Fruit fly (Drosophila melanogaster): ENCODE data around the gene CG3793.

The CG3793 gene

dm6 chr2L:15748261-15748553 lies 15.8 kb upstream of the CG3793 start:
- TF ChIP-seq h (optimal IDR thresholded peaks at IDR 0.05) = no peak

- TF ChIP-seq insv (optimal IDR thresholded peaks at IDR 0.05) (no peak), h (optimal IDR thresholded peaks at IDR 0.05) (no peak), psq (optimal IDR thresholded peaks at IDR 0.05) (no peak), Myc (optimal IDR thresholded peaks at IDR 0.05) (no peak), ttk (optimal IDR thresholded peaks at IDR 0.05) (no peak), Sin3A (optimal IDR thresholded peaks at IDR 0.05) (no peak)
Observed at dm6 chr2L:15749313-15749712, 14.7 kb upstream of the CG3793 start.

- TF ChIP-seq Myc (optimal IDR thresholded peaks at IDR 0.05) (no peak), psq (optimal IDR thresholded peaks at IDR 0.05) (no peak), insv (optimal IDR thresholded peaks at IDR 0.05) (no peak), h (optimal IDR thresholded peaks at IDR 0.05) (no peak), Sin3A (optimal IDR thresholded peaks at IDR 0.05) (no peak), ttk (optimal IDR thresholded peaks at IDR 0.05) (no peak)
Observed at dm6 chr2L:15750523-15751258, 13.3 kb upstream of the CG3793 start, which contains the start of gene ND-B17. Gene ND-B17 (minus strand): TSS chr2L:15751078.

dm6 chr2L:15751259-15751555 lies 12.8 kb upstream of the CG3793 start:
- no peak for TF ChIP-seq psq (optimal IDR thresholded peaks at IDR 0.05)
- no peak for TF ChIP-seq h (optimal IDR thresholded peaks at IDR 0.05)
- TF ChIP-seq ttk (optimal IDR thresholded peaks at IDR 0.05) = no peak
- no peak for TF ChIP-seq Myc (optimal IDR thresholded peaks at IDR 0.05)
- no peak for TF ChIP-seq insv (optimal IDR thresholded peaks at IDR 0.05)
- TF ChIP-seq Sin3A (optimal IDR thresholded peaks at IDR 0.05) = no peak

dm6 chr2L:15752096-15752495 lies 11.9 kb upstream of the CG3793 start, which contains the start of gene Mtr4:
Gene Mtr4 (plus strand): TSS chr2L:15752263.
- no peak for TF ChIP-seq insv (optimal IDR thresholded peaks at IDR 0.05)

- no peak for TF ChIP-seq Sin3A (optimal IDR thresholded peaks at IDR 0.05)
- TF ChIP-seq insv (optimal IDR thresholded peaks at IDR 0.05) = no peak
- no peak for TF ChIP-seq Myc (optimal IDR thresholded peaks at IDR 0.05)
- TF ChIP-seq psq (optimal IDR thresholded peaks at IDR 0.05) = no peak
- no peak for TF ChIP-seq ttk (optimal IDR thresholded peaks at IDR 0.05)
- TF ChIP-seq h (optimal IDR thresholded peaks at IDR 0.05) = no peak
Observed at dm6 chr2L:15760666-15761065, 3.4 kb upstream of the CG3793 start.

- TF ChIP-seq Sin3A (optimal IDR thresholded peaks at IDR 0.05) = no peak
- TF ChIP-seq Myc (optimal IDR thresholded peaks at IDR 0.05) = no peak
- no peak for TF ChIP-seq ttk (optimal IDR thresholded peaks at IDR 0.05)
- no peak for TF ChIP-seq psq (optimal IDR thresholded peaks at IDR 0.05)
- TF ChIP-seq insv (optimal IDR thresholded peaks at IDR 0.05) = no peak
- no peak for TF ChIP-seq h (optimal IDR thresholded peaks at IDR 0.05)
Observed at dm6 chr2L:15761409-15762407, 2.3 kb upstream of the CG3793 start.

dm6 chr2L:15762466-15762865 lies 1.6 kb upstream of the CG3793 start, which contains the start of gene Gli:
Gene Gli (minus strand): TSS chr2L:15762758.
- TF ChIP-seq ttk (optimal IDR thresholded peaks at IDR 0.05) (no peak), Myc (optimal IDR thresholded peaks at IDR 0.05) (no peak), psq (optimal IDR thresholded peaks at IDR 0.05) (no peak), h (optimal IDR thresholded peaks at IDR 0.05) (no peak), insv (optimal IDR thresholded peaks at IDR 0.05) (no peak), Sin3A (optimal IDR thresholded peaks at IDR 0.05) (no peak)

- TF ChIP-seq ttk (optimal IDR thresholded peaks at IDR 0.05) (no peak), psq (optimal IDR thresholded peaks at IDR 0.05) (no peak), insv (optimal IDR thresholded peaks at IDR 0.05) (no peak), h (optimal IDR thresholded peaks at IDR 0.05) (no peak), Sin3A (optimal IDR thresholded peaks at IDR 0.05) (no peak), Myc (optimal IDR thresholded peaks at IDR 0.05) (no peak)
Observed at dm6 chr2L:15763401-15763800, 619 bp upstream of the CG3793 start.

dm6 chr2L:15768097-15768496 lies 4.1 kb downstream of the CG3793 start, which contains the start of gene wek:
Gene wek (minus strand): TSS chr2L:15768349.
- TF ChIP-seq psq (optimal IDR thresholded peaks at IDR 0.05) (no peak), insv (optimal IDR thresholded peaks at IDR 0.05) (no peak), Sin3A (optimal IDR thresholded peaks at IDR 0.05) (no peak), Myc (optimal IDR thresholded peaks at IDR 0.05) (no peak), h (optimal IDR thresholded peaks at IDR 0.05) (no peak), ttk (optimal IDR thresholded peaks at IDR 0.05) (no peak)

- TF ChIP-seq Sin3A (optimal IDR thresholded peaks at IDR 0.05) = no peak
- TF ChIP-seq Myc (optimal IDR thresholded peaks at IDR 0.05) = no peak
- no peak for TF ChIP-seq ttk (optimal IDR thresholded peaks at IDR 0.05)
- TF ChIP-seq insv (optimal IDR thresholded peaks at IDR 0.05) = no peak
- no peak for TF ChIP-seq h (optimal IDR thresholded peaks at IDR 0.05)
- TF ChIP-seq psq (optimal IDR thresholded peaks at IDR 0.05) = no peak
Observed at dm6 chr2L:15770978-15771377, 7.0 kb downstream of the CG3793 start, which contains the start of gene Ku80. Gene Ku80 (minus strand): TSS chr2L:15771159.

dm6 chr2L:15773013-15773412 lies 9.0 kb downstream of the CG3793 start, which contains the start of gene CG31826:
Gene CG31826 (minus strand): TSS chr2L:15773113.
- TF ChIP-seq Myc (optimal IDR thresholded peaks at IDR 0.05) (no peak), insv (optimal IDR thresholded peaks at IDR 0.05) (no peak), psq (optimal IDR thresholded peaks at IDR 0.05) (no peak), h (optimal IDR thresholded peaks at IDR 0.05) (no peak), Sin3A (optimal IDR thresholded peaks at IDR 0.05) (no peak), ttk (optimal IDR thresholded peaks at IDR 0.05) (no peak)
